Worm (Caenorhabditis elegans) whole organism, mixed stage, embryonic: Measurements from ENCODE around the gene dhhc-8.

ENCODE experiments used
- M03D4.4 ChIP-seq: sonication (generic microtip); optimal IDR thresholded peaks from 2 replicates; lab custom pipeline; 2017; ENCODE audit warnings: mild to moderate bottlenecking, missing genetic modification characterization, missing compliant biosample characterization
- bed-3 ChIP-seq: fragments of 200-800 bp; sonication (Bioruptor generic); optimal IDR thresholded peaks from 3 replicates; lab custom pipeline; 2018; ENCODE audit warnings: mild to moderate bottlenecking, missing genetic modification characterization, moderate library complexity, missing compliant biosample characterization
- blmp-1 ChIP-seq: fragments of 150-350 bp; optimal IDR thresholded peaks from 2 replicates; lab custom pipeline; 2014; ENCODE audit warnings: missing biosample characterization, missing genetic modification characterization
- ceh-39 ChIP-seq: fragments of 150-350 bp; optimal IDR thresholded peaks from 2 replicates; lab custom pipeline; 2014; ENCODE audit warnings: missing biosample characterization, missing genetic modification characterization
- ceh-43 ChIP-seq: fragments of 200-800 bp; sonication (Bioruptor generic); optimal IDR thresholded peaks from 2 replicates; lab custom pipeline; 2018; ENCODE audit warnings: mild to moderate bottlenecking, missing genetic modification characterization, moderate library complexity, missing compliant biosample characterization
- ceh-83 ChIP-seq: fragments of 200-800 bp; sonication (Bioruptor generic); optimal IDR thresholded peaks from 2 replicates; lab custom pipeline; 2018; ENCODE audit warnings: mild to moderate bottlenecking, missing genetic modification characterization, missing compliant biosample characterization
- ces-1 ChIP-seq: fragments of 150-350 bp; optimal IDR thresholded peaks from 2 replicates; lab custom pipeline; 2014; ENCODE audit warnings: missing biosample characterization, missing genetic modification reagents, missing genetic modification characterization
- cnd-1 ChIP-seq: fragments of 200-800 bp; sonication (Bioruptor generic); optimal IDR thresholded peaks from 2 replicates; lab custom pipeline; 2018; ENCODE audit warnings: mild to moderate bottlenecking, missing genetic modification characterization, missing compliant biosample characterization
- drap-1 ChIP-seq: fragments of 200-800 bp; sonication (Bioruptor generic); optimal IDR thresholded peaks from 3 replicates; lab custom pipeline; 2018; ENCODE audit warnings: mild to moderate bottlenecking, missing genetic modification characterization, missing compliant biosample characterization
- elt-1 ChIP-seq: sonication (generic microtip); optimal IDR thresholded peaks from 2 replicates; lab custom pipeline; 2017; ENCODE audit warnings: missing genetic modification characterization, mild to moderate bottlenecking, missing compliant biosample characterization, antibody characterized with exemption, moderate library complexity, borderline replicate concordance; ENCODE audit not compliant: insufficient read depth
- elt-3 ChIP-seq: fragments of 150-350 bp; optimal IDR thresholded peaks from 2 replicates; lab custom pipeline; 2014; ENCODE audit warnings: missing biosample characterization, missing genetic modification characterization
- flh-1 ChIP-seq: fragments of 200-800 bp; sonication (Bioruptor generic); optimal IDR thresholded peaks from 2 replicates; lab custom pipeline; 2018; ENCODE audit warnings: mild to moderate bottlenecking, missing genetic modification characterization, moderate library complexity, missing compliant biosample characterization
- ham-2 ChIP-seq: fragments of 200-800 bp; sonication (Bioruptor generic); optimal IDR thresholded peaks from 2 replicates; lab custom pipeline; 2018; ENCODE audit warnings: mild to moderate bottlenecking, missing genetic modification characterization, missing compliant biosample characterization
- hlh-1 ChIP-seq: fragments of 150-350 bp; optimal IDR thresholded peaks from 2 replicates; lab custom pipeline; 2014; ENCODE audit warnings: missing biosample characterization, missing genetic modification reagents, missing genetic modification characterization
- lin-13 ChIP-seq: fragments of 150-350 bp; optimal IDR thresholded peaks from 2 replicates; lab custom pipeline; 2014; ENCODE audit warnings: missing biosample characterization, missing genetic modification characterization
- lin-32 ChIP-seq: fragments of 200-800 bp; sonication (Bioruptor generic); optimal IDR thresholded peaks from 2 replicates; lab custom pipeline; 2018; ENCODE audit warnings: mild to moderate bottlenecking, missing genetic modification characterization, missing compliant biosample characterization
- lsy-2 ChIP-seq: fragments of 150-350 bp; optimal IDR thresholded peaks from 2 replicates; lab custom pipeline; 2014; ENCODE audit warnings: missing biosample characterization, missing genetic modification characterization
- mab-5 ChIP-seq: fragments of 150-350 bp; optimal IDR thresholded peaks from 2 replicates; lab custom pipeline; 2014; ENCODE audit warnings: missing biosample characterization, missing genetic modification characterization
- mep-1 ChIP-seq: fragments of 150-350 bp; optimal IDR thresholded peaks from 2 replicates; lab custom pipeline; 2017; ENCODE audit warnings: missing biosample characterization, missing genetic modification reagents, missing genetic modification characterization, inconsistent platforms
- mls-2 ChIP-seq: sonication (generic microtip); optimal IDR thresholded peaks from 2 replicates; lab custom pipeline; 2016; ENCODE audit warnings: mild to moderate bottlenecking, missing genetic modification characterization, moderate library complexity, missing compliant biosample characterization
- nhr-12 ChIP-seq: fragments of 150-350 bp; optimal IDR thresholded peaks from 2 replicates; lab custom pipeline; 2014; ENCODE audit warnings: missing biosample characterization, missing genetic modification characterization
- nhr-2 ChIP-seq: fragments of 150-350 bp; optimal IDR thresholded peaks from 2 replicates; lab custom pipeline; 2014; ENCODE audit warnings: missing biosample characterization, missing genetic modification characterization
- nhr-237 ChIP-seq: fragments of 150-350 bp; optimal IDR thresholded peaks from 2 replicates; lab custom pipeline; 2014; ENCODE audit warnings: missing biosample characterization, missing genetic modification characterization
- nhr-28 ChIP-seq: fragments of 150-350 bp; optimal IDR thresholded peaks from 2 replicates; lab custom pipeline; 2014; ENCODE audit warnings: missing biosample characterization, missing genetic modification characterization
- nhr-76 ChIP-seq: sonication (generic microtip); optimal IDR thresholded peaks from 2 replicates; lab custom pipeline; 2017; ENCODE audit warnings: missing biosample characterization, missing genetic modification characterization
- pha-4 ChIP-seq: fragments of 150-350 bp; optimal IDR thresholded peaks from 2 replicates; lab custom pipeline; 2018; ENCODE audit warnings: missing biosample characterization, missing genetic modification reagents, missing genetic modification characterization
- snpc-4 ChIP-seq: fragments of 150-350 bp; optimal IDR thresholded peaks from 2 replicates; lab custom pipeline; 2014; ENCODE audit warnings: missing biosample characterization, missing genetic modification characterization
- sptf-1 ChIP-seq: sonication (generic microtip); optimal IDR thresholded peaks from 2 replicates; lab custom pipeline; 2017; ENCODE audit warnings: mild to moderate bottlenecking, missing genetic modification characterization, moderate library complexity, missing compliant biosample characterization
- tbx-8 ChIP-seq: fragments of 200-800 bp; sonication (Bioruptor generic); optimal IDR thresholded peaks from 2 replicates; lab custom pipeline; 2018; ENCODE audit warnings: mild to moderate bottlenecking, missing genetic modification characterization, moderate library complexity, missing compliant biosample characterization
- unc-120 ChIP-seq: sonication (generic microtip); optimal IDR thresholded peaks from 2 replicates; lab custom pipeline; 2017; ENCODE audit warnings: missing genetic modification characterization, missing compliant biosample characterization; ENCODE audit not compliant: poor library complexity, severe bottlenecking
- unc-39 ChIP-seq: fragments of 150-350 bp; optimal IDR thresholded peaks from 2 replicates; lab custom pipeline; 2014; ENCODE audit warnings: missing biosample characterization, missing genetic modification characterization
- unc-62 ChIP-seq: fragments of 150-350 bp; optimal IDR thresholded peaks from 2 replicates; lab custom pipeline; 2014; ENCODE audit warnings: missing biosample characterization, missing genetic modification reagents, missing genetic modification characterization
- ztf-11 ChIP-seq: fragments of 150-350 bp; optimal IDR thresholded peaks from 2 replicates; lab custom pipeline; 2014; ENCODE audit warnings: missing biosample characterization, missing genetic modification characterization

Gene dhhc-8

DNA sequence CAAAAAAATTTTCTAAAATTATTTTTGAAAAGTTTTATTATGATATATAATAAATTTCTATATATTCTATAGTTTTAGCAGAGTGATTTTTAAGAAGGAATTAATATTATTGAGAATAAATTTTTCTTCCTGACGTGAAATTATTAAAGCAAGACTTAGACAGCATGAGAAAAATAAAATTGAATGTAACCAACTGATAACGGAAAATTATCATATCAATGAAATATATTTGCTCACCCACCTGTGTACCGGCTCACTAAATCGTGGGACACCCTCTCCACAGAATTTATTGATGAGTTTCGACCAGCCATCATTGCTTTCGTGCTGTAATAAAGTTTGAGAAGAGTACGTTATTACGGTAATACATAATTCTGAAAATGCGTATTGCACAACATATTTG, 31.9 kb downstream of the dhhc-8 start, which contains the start of gene bre-2:
Gene bre-2 (minus strand): TSS at position 326 of the 400 bp plus-strand sequence.
- TF ChIP-seq sptf-1 (tag; lab: Kevin White, UChicago), result no peak
- no peak for TF ChIP-seq blmp-1 (tag; lab: Kevin White, UChicago)
- no peak for TF ChIP-seq pha-4
- no peak for TF ChIP-seq elt-1 (tag; lab: Kevin White, UChicago)
- TF ChIP-seq nhr-2 (tag; lab: Kevin White, UChicago), result no peak
- TF ChIP-seq ceh-43 (GFP tag; lab: Kevin White, UChicago), result no peak
- no peak for TF ChIP-seq drap-1
- no peak for TF ChIP-seq nhr-237 (tag; lab: Kevin White, UChicago)
- TF ChIP-seq mep-1 (tag; lab: Kevin White, UChicago), result no peak
- no peak for TF ChIP-seq mls-2 (tag; lab: Kevin White, UChicago)
- no peak for TF ChIP-seq cnd-1 (tag; lab: Kevin White, UChicago)
- TF ChIP-seq M03D4.4, result no peak
- no peak for TF ChIP-seq unc-120 (tag; lab: Kevin White, UChicago)
- no peak for TF ChIP-seq nhr-76 (tag; lab: Kevin White, UChicago)
- TF ChIP-seq lsy-2, result no peak
- no peak for TF ChIP-seq snpc-4 (tag; lab: Kevin White, UChicago)
- no peak for TF ChIP-seq ham-2 (GFP tag; lab: Kevin White, UChicago)

DNA sequence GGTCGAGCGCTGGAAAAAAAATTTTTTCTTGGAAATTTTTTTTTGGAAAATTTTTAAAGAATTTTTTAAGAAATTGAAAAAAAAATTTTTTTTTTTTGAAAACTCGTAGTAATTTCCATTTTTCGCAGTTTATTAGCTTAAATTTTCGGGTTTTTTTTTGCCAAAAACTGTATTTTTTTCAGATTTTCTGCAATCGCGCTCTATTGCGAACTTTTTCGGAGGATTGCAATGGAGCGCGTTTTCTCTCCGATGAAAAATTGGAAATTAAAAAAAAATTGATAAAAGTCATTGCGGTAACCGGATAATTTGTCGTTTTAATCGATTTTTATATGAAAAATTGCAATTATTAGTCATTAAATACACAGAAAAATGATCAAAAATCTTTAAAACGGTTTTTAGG, 44.4 kb downstream of the dhhc-8 start:
- TF ChIP-seq unc-39 (tag; lab: Kevin White, UChicago) (no peak), lin-32 (no peak), mab-5 (no peak), mls-2 (tag; lab: Kevin White, UChicago) (no peak), tbx-8 (GFP tag; lab: Kevin White, UChicago) (no peak), ceh-83 (GFP tag; lab: Kevin White, UChicago) (no peak), bed-3 (no peak), ham-2 (GFP tag; lab: Kevin White, UChicago) (no peak), unc-62 (GFP tag; lab: Kevin White, UChicago) (no peak), ceh-39 (tag; lab: Kevin White, UChicago) (no peak), nhr-76 (tag; lab: Kevin White, UChicago) (no peak), hlh-1 (tag; lab: Kevin White, UChicago) (no peak), drap-1 (no peak), elt-3 (tag; lab: Kevin White, UChicago) (no peak), nhr-28 (tag; lab: Kevin White, UChicago) (no peak), sptf-1 (tag; lab: Kevin White, UChicago) (no peak), ces-1 (GFP tag; lab: Kevin White, UChicago) (no peak), flh-1 (GFP tag; lab: Kevin White, UChicago) (no peak), lsy-2 (no peak), snpc-4 (tag; lab: Kevin White, UChicago) (no peak)

- TF ChIP-seq mab-5 (no peak), nhr-28 (tag; lab: Kevin White, UChicago) (no peak), mep-1 (tag; lab: Kevin White, UChicago) (peak; percentile 2), lin-13 (tag; lab: Kevin White, UChicago) (peak; percentile 20), pha-4 (peak; percentile 5)
These were observed 45.4 kb downstream of the dhhc-8 start, which contains the start of gene Y39E4B.10 for ce11 chrIII:13152697-13153391. TSS of gene Y39E4B.10 (minus strand) at chrIII:13152858.

DNA sequence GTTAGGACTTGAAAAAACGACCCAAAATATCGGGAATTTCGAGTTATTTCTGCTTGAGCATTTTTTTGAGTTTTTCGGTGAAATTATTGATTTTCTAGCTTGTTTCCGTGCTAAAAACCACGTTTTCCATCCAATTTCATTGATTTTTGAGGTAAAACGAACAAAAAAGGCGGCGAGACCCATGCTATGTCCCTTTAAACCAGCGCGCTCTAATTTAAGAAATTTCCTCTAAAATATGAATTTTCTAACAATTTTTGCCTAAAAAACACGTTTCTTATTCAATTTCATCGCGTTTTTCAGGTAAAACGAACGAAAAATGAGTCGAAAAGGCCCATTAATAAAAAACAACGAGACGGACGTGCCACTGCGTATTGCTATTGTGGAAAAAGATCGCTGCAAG, 46.1 kb downstream of the dhhc-8 start, which contains the start of gene abce-1:
Gene abce-1 (plus strand): TSS at position 301 of the 400 bp plus-strand sequence.
- TF ChIP-seq nhr-2 (tag; lab: Kevin White, UChicago) (no peak), nhr-76 (tag; lab: Kevin White, UChicago) (no peak), bed-3 (no peak), ceh-83 (GFP tag; lab: Kevin White, UChicago) (no peak), ceh-39 (tag; lab: Kevin White, UChicago) (no peak), ztf-11 (no peak), lsy-2 (no peak), hlh-1 (tag; lab: Kevin White, UChicago) (no peak), ham-2 (GFP tag; lab: Kevin White, UChicago) (no peak), drap-1 (no peak), nhr-12 (tag; lab: Kevin White, UChicago) (no peak), mls-2 (tag; lab: Kevin White, UChicago) (no peak), flh-1 (GFP tag; lab: Kevin White, UChicago) (no peak), pha-4 (no peak), cnd-1 (tag; lab: Kevin White, UChicago) (no peak), unc-62 (GFP tag; lab: Kevin White, UChicago) (no peak)
